Worm (Caenorhabditis elegans) whole organism, L4 larva: Measurements from ENCODE around the gene srab-7.

Experiments
- ama-1 ChIP-seq: fragments of 150-350 bp; optimal IDR thresholded peaks from 2 replicates; lab custom pipeline; 2014; ENCODE audit warnings: inconsistent platforms, mixed read lengths
- ces-1 ChIP-seq: fragments of 150-350 bp; sonication (generic microtip); optimal IDR thresholded peaks from 4 replicates; lab custom pipeline; 2014; ENCODE audit warnings: missing biosample characterization, missing genetic modification reagents, missing genetic modification characterization
- egl-43 ChIP-seq: fragments of 200-800 bp; sonication (Bioruptor generic); IDR thresholded peaks from 2 replicates; pipeline ENCODE4 v1.3.6; 2022; ENCODE audit warnings: missing genetic modification reagents, missing genetic modification characterization, missing compliant biosample characterization
- lin-39 ChIP-seq: fragments of 150-350 bp; optimal IDR thresholded peaks from 2 replicates; lab custom pipeline; 2014; ENCODE audit warnings: missing biosample characterization, missing genetic modification reagents, missing genetic modification characterization
- nhr-11 ChIP-seq: fragments of 150-350 bp; optimal IDR thresholded peaks from 2 replicates; lab custom pipeline; 2014; ENCODE audit warnings: missing biosample characterization, missing genetic modification characterization
- nhr-42 ChIP-seq: fragments of 200-800 bp; sonication (Bioruptor generic); IDR thresholded peaks from 2 replicates; pipeline ENCODE4 v1.3.6; 2022; ENCODE audit warnings: missing genetic modification characterization, missing compliant biosample characterization
- php-3 ChIP-seq: fragments of 200-800 bp; sonication (Bioruptor generic); IDR thresholded peaks from 2 replicates; pipeline ENCODE4 v1.3.6; 2022; ENCODE audit warnings: missing genetic modification reagents, missing genetic modification characterization, missing compliant biosample characterization
- tra-1 ChIP-seq: fragments of 200-800 bp; sonication (Bioruptor generic); IDR thresholded peaks from 2 replicates; pipeline ENCODE4 v1.3.6; 2022; ENCODE audit warnings: missing genetic modification reagents, missing genetic modification characterization, missing compliant biosample characterization
- unc-130 ChIP-seq: sonication (generic microtip); optimal IDR thresholded peaks from 2 replicates; lab custom pipeline; 2016; ENCODE audit warnings: missing genetic modification reagents, missing genetic modification characterization, missing compliant biosample characterization

- TF ChIP-seq php-3 (GFP tag; lab: Robert Waterston, UW) (no peak), ces-1 (GFP tag; lab: Kevin White, UChicago) (no peak), egl-43 (GFP tag; lab: Robert Waterston, UW) (no peak), lin-39 (tag; lab: Kevin White, UChicago) (no peak), nhr-11 (tag; lab: Kevin White, UChicago) (no peak), tra-1 (GFP tag; lab: Robert Waterston, UW) (no peak), ama-1 (no peak), unc-130 (GFP tag; lab: Kevin White, UChicago) (no peak), nhr-42 (no peak)
These were observed 41.2 kb downstream of the srab-7 start, which contains the start of gene Y73C8C.8 for ce11 chrV:3113751-3114150.
